Worm (Caenorhabditis elegans) whole organism, L4/young adult: ENCODE measurements around the gene F23B12.1.
"Not testable (repeated sequence)": the region's sequence is repeated elsewhere in the genome, so short reads cannot be mapped to it uniquely, and the experiment has no call there.

Experiments used
- W03F9.2 ChIP-seq: fragments of 150-350 bp; optimal IDR thresholded peaks from 2 replicates; lab custom pipeline; 2014; ENCODE audit warnings: missing biosample characterization, missing genetic modification characterization
- dao-5 ChIP-seq: sonication (generic microtip); optimal IDR thresholded peaks from 2 replicates; lab custom pipeline; 2016; ENCODE audit warnings: missing genotype, missing genetic modification characterization, moderate library complexity, missing compliant biosample characterization
- him-1 ChIP-seq: sonication (generic microtip); optimal IDR thresholded peaks from 2 replicates; lab custom pipeline; 2016; ENCODE audit warnings: missing genotype, missing genetic modification reagents, missing genetic modification characterization, missing compliant biosample characterization

The F23B12.1 gene

ce11 chrV:14440841-14441240 is 11.9 kb downstream of the F23B12.1 start, which contains the start of gene F23B12.4:
Gene F23B12.4 (plus strand): TSS chrV:14441141.
- TF ChIP-seq him-1 (tag; lab: Kevin White, UChicago) (no peak), W03F9.2 (tag; lab: Kevin White, UChicago) (no peak), dao-5 (no peak)

- no peak for TF ChIP-seq W03F9.2 (tag; lab: Kevin White, UChicago)
Observed at ce11 chrV:14446453-14446852, 17.5 kb downstream of the F23B12.1 start.

- no peak for TF ChIP-seq dao-5
- TF ChIP-seq W03F9.2 (tag; lab: Kevin White, UChicago) = no peak
- no peak for TF ChIP-seq him-1 (tag; lab: Kevin White, UChicago)
Observed at ce11 chrV:14447240-14447763, 18.3 kb downstream of the F23B12.1 start, which contains the start of the genes dlat-1 and fntb-1. Gene dlat-1 (minus strand): TSS chrV:14447290. Gene fntb-1 (plus strand): TSS chrV:14447651.

ce11 chrV:14448669-14449068 is 19.7 kb downstream of the F23B12.1 start:
- TF ChIP-seq him-1 (tag; lab: Kevin White, UChicago) (no peak), dao-5 (no peak), W03F9.2 (tag; lab: Kevin White, UChicago) (no peak)

ce11 chrV:14449397-14449796 is 20.4 kb downstream of the F23B12.1 start, which contains the start of gene F23B12.7:
Gene F23B12.7 (plus strand): TSS chrV:14449697.
- TF ChIP-seq dao-5 (no peak), him-1 (tag; lab: Kevin White, UChicago) (no peak), W03F9.2 (tag; lab: Kevin White, UChicago) (no peak)

- TF ChIP-seq W03F9.2 (tag; lab: Kevin White, UChicago) (no peak), dao-5 (no peak), him-1 (tag; lab: Kevin White, UChicago) (no peak)
Observed at ce11 chrV:14456626-14457025, 27.7 kb downstream of the F23B12.1 start, which contains the start of gene bmk-1. Gene bmk-1 (minus strand): TSS chrV:14456984.

ce11 chrV:14457070-14457469 is 28.1 kb downstream of the F23B12.1 start, which contains the start of gene coh-3:
Gene coh-3 (plus strand): TSS chrV:14457422.
- TF ChIP-seq him-1 (tag; lab: Kevin White, UChicago) (no peak), dao-5 (no peak), W03F9.2 (tag; lab: Kevin White, UChicago) (peak; percentile 48)

ce11 chrV:14460122-14460521 is 31.2 kb downstream of the F23B12.1 start:
- no peak for TF ChIP-seq dao-5
- TF ChIP-seq W03F9.2 (tag; lab: Kevin White, UChicago) = no peak
- no peak for TF ChIP-seq him-1 (tag; lab: Kevin White, UChicago)

ce11 chrV:14460615-14461102 is 31.7 kb downstream of the F23B12.1 start, which contains the start of gene F08H9.2:
Gene F08H9.2 (plus strand): TSS chrV:14460665.
- TF ChIP-seq him-1 (tag; lab: Kevin White, UChicago) (no peak), dao-5 (no peak), W03F9.2 (tag; lab: Kevin White, UChicago) (no peak)

ce11 chrV:14462653-14463052 is 33.7 kb downstream of the F23B12.1 start:
- no peak for TF ChIP-seq W03F9.2 (tag; lab: Kevin White, UChicago)
- no peak for TF ChIP-seq him-1 (tag; lab: Kevin White, UChicago)
- no peak for TF ChIP-seq dao-5

ce11 chrV:14463087-14463486 is 34.1 kb downstream of the F23B12.1 start, which contains the start of gene F08H9.3:
Gene F08H9.3 (minus strand): TSS chrV:14463338.
- TF ChIP-seq dao-5; W03F9.2 (tag; lab: Kevin White, UChicago); him-1 (tag; lab: Kevin White, UChicago): not testable (repeated sequence)

ce11 chrV:14464368-14464767 is 35.4 kb downstream of the F23B12.1 start, which contains the start of gene F08H9.4:
Gene F08H9.4 (minus strand): TSS chrV:14464428.
- TF ChIP-seq dao-5 (no peak), him-1 (tag; lab: Kevin White, UChicago) (no peak), W03F9.2 (tag; lab: Kevin White, UChicago) (no peak)

- TF ChIP-seq him-1 (tag; lab: Kevin White, UChicago) = no peak
Observed at ce11 chrV:14468196-14468874, 39.4 kb downstream of the F23B12.1 start, which contains the start of gene srz-97. Gene srz-97 (minus strand): TSS chrV:14468246.

- TF ChIP-seq W03F9.2 (tag; lab: Kevin White, UChicago) (no peak), dao-5 (no peak), him-1 (tag; lab: Kevin White, UChicago) (no peak)
Observed at ce11 chrV:14468931-14469330, 40.0 kb downstream of the F23B12.1 start, which contains the start of gene clec-57. Gene clec-57 (plus strand): TSS chrV:14469231.
